Fruit fly (Drosophila melanogaster) whole organism, embryonic: ENCODE data around the gene CG31957.
A peak's percentile ranks its signal among the peaks of the same experiment; 100 is the strongest.

Experiments used
- Asciz ChIP-seq: fragments of 200-800 bp; sonication (Bioruptor generic); optimal IDR thresholded peaks from 2 replicates; lab custom pipeline; 2017; ENCODE audit warnings: missing biosample characterization, mild to moderate bottlenecking, missing genetic modification characterization, missing genetic modification reagents
- Bgb ChIP-seq: fragments of 200-800 bp; sonication (Bioruptor generic); IDR thresholded peaks from 2 replicates; pipeline ENCODE4 v1.3.6; 2022; ENCODE audit warnings: missing biosample characterization, missing genetic modification characterization; ENCODE audit not compliant: partially characterized antibody
- CG10543 ChIP-seq: fragments of 200-800 bp; sonication (Bioruptor generic); optimal IDR thresholded peaks from 3 replicates; lab custom pipeline; 2017; ENCODE audit warnings: missing biosample characterization, mild to moderate bottlenecking, missing genetic modification characterization, moderate library complexity
- CG11398 ChIP-seq: fragments of 200-800 bp; sonication (Bioruptor generic); optimal IDR thresholded peaks from 2 replicates; lab custom pipeline; 2016; ENCODE audit warnings: missing biosample characterization, missing genetic modification characterization
- CG11695 ChIP-seq: fragments of 200-800 bp; sonication (Bioruptor generic); IDR thresholded peaks from 3 replicates; pipeline ENCODE4 v1.3.6; 2022; ENCODE audit warnings: missing biosample characterization, missing genetic modification characterization
- CG1233 ChIP-seq: fragments of 200-800 bp; sonication (Bioruptor generic); optimal IDR thresholded peaks from 4 replicates; lab custom pipeline; 2018; ENCODE audit warnings: missing biosample characterization, mild to moderate bottlenecking, missing genetic modification characterization
- CG13287 ChIP-seq: fragments of 200-800 bp; sonication (Bioruptor generic); IDR thresholded peaks from 2 replicates; pipeline ENCODE4 v1.3.6; 2022; ENCODE audit warnings: missing biosample characterization, missing genetic modification characterization; ENCODE audit not compliant: partially characterized antibody
- CG14860 ChIP-seq: fragments of 200-800 bp; sonication (Bioruptor generic); IDR thresholded peaks from 3 replicates; pipeline ENCODE4 v1.3.6; 2022; ENCODE audit warnings: missing biosample characterization, missing genetic modification characterization; ENCODE audit not compliant: partially characterized antibody
- CG14965 ChIP-seq: fragments of 200-800 bp; sonication (Bioruptor generic); optimal IDR thresholded peaks from 2 replicates; lab custom pipeline; 2016; ENCODE audit warnings: missing biosample characterization, missing genetic modification characterization, borderline replicate concordance
- CG15073 ChIP-seq: fragments of 200-800 bp; sonication (Bioruptor generic); optimal IDR thresholded peaks from 2 replicates; lab custom pipeline; 2016; ENCODE audit warnings: missing biosample characterization, missing genetic modification characterization
- CG1529 ChIP-seq: fragments of 200-800 bp; sonication (Bioruptor generic); optimal IDR thresholded peaks from 3 replicates; lab custom pipeline; 2018; ENCODE audit warnings: missing biosample characterization, missing genetic modification characterization
- CG1603 ChIP-seq: fragments of 200-800 bp; sonication (Bioruptor generic); optimal IDR thresholded peaks from 2 replicates; lab custom pipeline; 2019; ENCODE audit warnings: missing biosample characterization, mild to moderate bottlenecking, missing genetic modification characterization, moderate library complexity
- CG16779 ChIP-seq: fragments of 200-800 bp; sonication (Bioruptor generic); IDR thresholded peaks from 2 replicates; pipeline ENCODE4 v1.3.6; 2022; ENCODE audit warnings: missing biosample characterization, missing genetic modification characterization
- CG16863 ChIP-seq: fragments of 200-800 bp; sonication (Bioruptor generic); optimal IDR thresholded peaks from 3 replicates; lab custom pipeline; 2016; ENCODE audit warnings: missing biosample characterization, missing genetic modification characterization
- CG17802 ChIP-seq: fragments of 200-800 bp; sonication (Bioruptor generic); optimal IDR thresholded peaks from 2 replicates; lab custom pipeline; 2018; ENCODE audit warnings: missing biosample characterization, mild to moderate bottlenecking, missing genetic modification characterization, moderate library complexity
- CG34376 ChIP-seq: fragments of 200-800 bp; sonication (Bioruptor generic); optimal IDR thresholded peaks from 2 replicates; lab custom pipeline; 2018; ENCODE audit warnings: missing biosample characterization, mild to moderate bottlenecking, missing genetic modification characterization
- CG3838 ChIP-seq: fragments of 200-800 bp; sonication (Bioruptor generic); optimal IDR thresholded peaks from 3 replicates; lab custom pipeline; 2016; ENCODE audit warnings: missing biosample characterization, missing genetic modification characterization
- CG4854 ChIP-seq: fragments of 200-800 bp; sonication (Bioruptor generic); optimal IDR thresholded peaks from 2 replicates; lab custom pipeline; 2016; ENCODE audit warnings: missing biosample characterization, missing genetic modification characterization, inconsistent platforms
- CG6683 ChIP-seq: fragments of 200-800 bp; sonication (Bioruptor generic); optimal IDR thresholded peaks from 2 replicates; lab custom pipeline; 2017; ENCODE audit warnings: missing biosample characterization, mild to moderate bottlenecking, missing genetic modification characterization, missing genetic modification reagents
- CG6765 ChIP-seq: fragments of 200-800 bp; sonication (Bioruptor generic); optimal IDR thresholded peaks from 3 replicates; lab custom pipeline; 2017; ENCODE audit warnings: missing biosample characterization, mild to moderate bottlenecking, missing genetic modification characterization
- CG7357 ChIP-seq: fragments of 200-800 bp; sonication (Bioruptor generic); IDR thresholded peaks from 3 replicates; pipeline ENCODE4 v1.3.6; 2022; ENCODE audit warnings: missing biosample characterization, missing genetic modification characterization
- CG8924 ChIP-seq: fragments of 200-800 bp; optimal IDR thresholded peaks from 3 replicates; lab custom pipeline; 2019; ENCODE audit warnings: missing biosample characterization, mild to moderate bottlenecking, missing genetic modification characterization, moderate library complexity
- CG9727 ChIP-seq: fragments of 200-800 bp; sonication (Bioruptor generic); optimal IDR thresholded peaks from 3 replicates; lab custom pipeline; 2017; ENCODE audit warnings: missing biosample characterization, mild to moderate bottlenecking, missing genetic modification characterization
- CG9817 ChIP-seq: fragments of 200-800 bp; sonication (Bioruptor generic); optimal IDR thresholded peaks from 2 replicates; lab custom pipeline; 2018; ENCODE audit warnings: missing biosample characterization, mild to moderate bottlenecking, missing genetic modification characterization, moderate library complexity
- CG9876 ChIP-seq: fragments of 200-800 bp; sonication (Bioruptor generic); optimal IDR thresholded peaks from 2 replicates; lab custom pipeline; 2016; ENCODE audit warnings: missing biosample characterization, missing genetic modification characterization
- CoRest ChIP-seq: fragments of 200-800 bp; sonication (Bioruptor generic); optimal IDR thresholded peaks from 3 replicates; lab custom pipeline; 2018; ENCODE audit warnings: missing biosample characterization, mild to moderate bottlenecking, missing genetic modification characterization, moderate library complexity
- Dll ChIP-seq: fragments of 200-800 bp; sonication (Bioruptor generic); IDR thresholded peaks from 4 replicates; pipeline ENCODE4 v1.3.6; 2022; ENCODE audit warnings: missing biosample characterization, missing genetic modification characterization; ENCODE audit not compliant: partially characterized antibody
- Doc2 ChIP-seq: fragments of 200-800 bp; sonication (Bioruptor generic); IDR thresholded peaks from 2 replicates; pipeline ENCODE4 v1.3.6; 2022; ENCODE audit warnings: missing biosample characterization, missing genetic modification characterization
- Eip74EF ChIP-seq, 2 experiments: fragments of 200-800 bp in 1 of 2; fragments of >200 bp in 1 of 2; sonication (Bioruptor generic) in 1 of 2; optimal IDR thresholded peaks; 2 replicates each; lab custom pipeline; 2017 to 2019; ENCODE audit warnings: missing biosample characterization in 2 of 2, missing genetic modification characterization in 2 of 2, mild to moderate bottlenecking in 1 of 2, moderate library complexity in 1 of 2
- H2.0 ChIP-seq: fragments of 200-800 bp; sonication (Bioruptor generic); IDR thresholded peaks from 2 replicates; pipeline ENCODE4 v1.3.6; 2022; ENCODE audit warnings: missing biosample characterization, missing genetic modification characterization
- Hr51 ChIP-seq, 2 experiments: fragments of 200-800 bp; sonication (Bioruptor generic); optimal IDR thresholded peaks; 2 replicates in 1 of 2; 3 replicates in 1 of 2; lab custom pipeline; 2016 to 2018; ENCODE audit warnings: missing biosample characterization in 2 of 2, missing genetic modification characterization in 2 of 2, mild to moderate bottlenecking in 1 of 2, moderate library complexity in 1 of 2
- Kr ChIP-seq: fragments of 200-800 bp; sonication (Bioruptor generic); optimal IDR thresholded peaks from 2 replicates; lab custom pipeline; 2017; ENCODE audit warnings: missing biosample characterization, mild to moderate bottlenecking, missing genetic modification characterization
- Lpt ChIP-seq: fragments of >200 bp; optimal IDR thresholded peaks from 2 replicates; lab custom pipeline; 2018; ENCODE audit warnings: missing biosample characterization, missing genetic modification characterization
- NC2β ChIP-seq: fragments of 200-800 bp; sonication (Bioruptor generic); optimal IDR thresholded peaks from 2 replicates; lab custom pipeline; 2016; ENCODE audit warnings: missing biosample characterization, missing genetic modification characterization
- Nf-YA ChIP-seq: fragments of 200-800 bp; sonication (Bioruptor generic); IDR thresholded peaks from 2 replicates; pipeline ENCODE4 v1.3.6; 2022; ENCODE audit warnings: missing biosample characterization, missing genetic modification characterization
- Ssrp ChIP-seq: fragments of 200-800 bp; sonication (Bioruptor generic); optimal IDR thresholded peaks from 2 replicates; lab custom pipeline; 2018; ENCODE audit warnings: missing biosample characterization, mild to moderate bottlenecking, missing genetic modification characterization, moderate library complexity
- Tbp ChIP-seq: fragments of >200 bp; optimal IDR thresholded peaks from 2 replicates; lab custom pipeline; 2018; ENCODE audit warnings: missing biosample characterization, missing genetic modification characterization
- abd-A ChIP-seq: fragments of 200-800 bp; sonication (Bioruptor generic); optimal IDR thresholded peaks from 3 replicates; lab custom pipeline; 2019; ENCODE audit warnings: missing biosample characterization, mild to moderate bottlenecking, missing genetic modification characterization, moderate library complexity
- ap ChIP-seq: fragments of 200-800 bp; sonication (Bioruptor generic); IDR thresholded peaks from 2 replicates; pipeline ENCODE4 v1.3.6; 2022; ENCODE audit warnings: missing biosample characterization, missing genetic modification characterization
- bigmax ChIP-seq: fragments of 200-800 bp; sonication (Bioruptor generic); optimal IDR thresholded peaks from 2 replicates; lab custom pipeline; 2018; ENCODE audit warnings: missing biosample characterization, mild to moderate bottlenecking, missing genetic modification characterization
- bowl ChIP-seq: fragments of 200-800 bp; sonication (Bioruptor generic); IDR thresholded peaks from 2 replicates; pipeline ENCODE4 v1.3.6; 2022; ENCODE audit warnings: missing biosample characterization, missing genetic modification characterization
- da ChIP-seq: fragments of 200-800 bp; sonication (Bioruptor generic); optimal IDR thresholded peaks from 2 replicates; lab custom pipeline; 2016; ENCODE audit warnings: missing biosample characterization, missing genetic modification characterization
- fru ChIP-seq: fragments of >200 bp; optimal IDR thresholded peaks from 2 replicates; lab custom pipeline; 2017
- gcm ChIP-seq: fragments of 200-800 bp; sonication (Bioruptor generic); optimal IDR thresholded peaks from 2 replicates; lab custom pipeline; 2019; ENCODE audit warnings: missing biosample characterization, mild to moderate bottlenecking, missing genetic modification characterization, moderate library complexity
- gro ChIP-seq: fragments of 200-800 bp; sonication (Bioruptor generic); optimal IDR thresholded peaks from 2 replicates; lab custom pipeline; 2016; ENCODE audit warnings: missing biosample characterization, missing genetic modification characterization
- hbn ChIP-seq: fragments of 200-800 bp; sonication (Bioruptor generic); IDR thresholded peaks from 2 replicates; pipeline ENCODE4 v1.3.6; 2022; ENCODE audit warnings: missing biosample characterization, missing genetic modification characterization; ENCODE audit not compliant: partially characterized antibody
- otp ChIP-seq: fragments of 200-800 bp; sonication (Bioruptor generic); IDR thresholded peaks from 3 replicates; pipeline ENCODE4, ENCODE4 v1.3.6; 2022; ENCODE audit warnings: missing biosample characterization, missing genetic modification characterization
- sim ChIP-seq: fragments of 200-800 bp; sonication (Bioruptor generic); IDR thresholded peaks from 2 replicates; pipeline ENCODE4 v1.3.6; 2022; ENCODE audit warnings: missing biosample characterization, missing genetic modification characterization
- vfl ChIP-seq: fragments of 200-800 bp; sonication (Bioruptor generic); optimal IDR thresholded peaks from 2 replicates; lab custom pipeline; 2016; ENCODE audit warnings: missing biosample characterization, missing genetic modification characterization
- wor ChIP-seq: fragments of 200-800 bp; sonication (Bioruptor generic); IDR thresholded peaks from 2 replicates; pipeline ENCODE4 v1.3.6; 2022; ENCODE audit warnings: missing biosample characterization, missing genetic modification characterization

CG31957 gene

DNA sequence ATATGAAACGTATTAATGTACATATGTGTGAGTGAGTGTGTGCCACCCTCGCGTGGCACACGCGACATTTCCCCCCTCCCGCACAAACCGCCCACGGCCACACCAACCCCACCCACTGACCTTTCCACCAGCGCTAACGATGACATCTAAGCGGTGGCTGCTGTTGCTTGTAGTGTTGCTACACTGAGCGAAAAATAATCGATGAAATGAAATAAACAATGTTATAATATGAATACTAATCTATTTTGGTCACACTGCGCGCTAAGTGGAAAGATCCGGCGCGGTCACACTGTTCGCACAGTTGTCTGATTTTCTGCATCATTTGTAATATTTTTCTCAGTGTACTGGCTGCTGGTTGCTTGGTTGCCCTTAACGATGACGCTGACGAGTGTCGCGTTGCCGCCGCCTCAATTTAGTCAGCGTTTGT, 40.0 kb downstream of the CG31957 start (continued):
- peak; percentile 96 for TF ChIP-seq Kr (GFP tag; lab: Kevin White, UChicago)
- TF ChIP-seq CG15073, result peak; percentile 88
- TF ChIP-seq CoRest (tag; lab: Kevin White, UChicago), result peak; percentile 96
- peak; percentile 91 for TF ChIP-seq Nf-YA (GFP tag; lab: Robert Waterston, UW)
- peak; percentile 83 for TF ChIP-seq bowl
- TF ChIP-seq CG14965 (GFP tag; lab: Kevin White, UChicago), result peak; percentile 83
- no peak for TF ChIP-seq Lpt (GFP tag; lab: Kevin White, UChicago)
- peak; percentile 81 for TF ChIP-seq CG10543 (GFP tag; lab: Kevin White, UChicago)
- TF ChIP-seq CG9876 (GFP tag; lab: Kevin White, UChicago), result peak; percentile 91
- TF ChIP-seq sim, result peak; percentile 97
- peak; percentile 97 for TF ChIP-seq CG16863 (GFP tag; lab: Kevin White, UChicago)
- TF ChIP-seq ap, result peak; percentile 92
- peak; percentile 91 for TF ChIP-seq CG17802 (tag; lab: Kevin White, UChicago)
- peak; percentile 93 for TF ChIP-seq CG11695 (GFP tag; lab: Robert Waterston, UW)
- TF ChIP-seq Hr51 (GFP tag; optimal IDR thresholded peaks at IDR 0.05; lab: Kevin White, UChicago), result peak; percentile 92 to 95
- peak; percentile 82 for TF ChIP-seq CG6683
- peak; percentile 94 for TF ChIP-seq Asciz (GFP tag; lab: Kevin White, UChicago)
- peak; percentile 97 for TF ChIP-seq CG1529
- peak; percentile 97 for TF ChIP-seq Ssrp (tag; lab: Kevin White, UChicago)
- no peak for TF ChIP-seq fru (lab: Kevin White, UChicago)
- TF ChIP-seq NC2β (GFP tag; lab: Kevin White, UChicago), result peak; percentile 98
- TF ChIP-seq gro (GFP tag; lab: Kevin White, UChicago), result peak; percentile 85
- peak; percentile 90 for TF ChIP-seq CG3838 (GFP tag; lab: Kevin White, UChicago)
- TF ChIP-seq Doc2 (GFP tag; lab: Robert Waterston, UW), result peak; percentile 68; the same call in 1 of the 2 replicates
- peak in 1 of 2 experiments; percentile 93 for TF ChIP-seq Eip74EF (GFP tag; optimal IDR thresholded peaks at IDR 0.05; lab: Kevin White, UChicago)
- no peak for TF ChIP-seq CG13287
- peak; percentile 74 for TF ChIP-seq abd-A (tag; lab: Kevin White, UChicago)
- TF ChIP-seq wor (GFP tag; lab: Robert Waterston, UW), result peak; percentile 92
- peak; percentile 92 for TF ChIP-seq CG9817 (tag; lab: Kevin White, UChicago)
- TF ChIP-seq bigmax, result peak; percentile 57
- TF ChIP-seq CG1233 (GFP tag; lab: Kevin White, UChicago), result peak; percentile 96
- peak; percentile 26; the same call in 1 of the 2 replicates for TF ChIP-seq Bgb (GFP tag; lab: Robert Waterston, UW)
- TF ChIP-seq CG34376, result peak; percentile 47
- TF ChIP-seq Dll (GFP tag; lab: Robert Waterston, UW), result peak; percentile 45; the same call in 1 of the 4 replicates
- peak; percentile 73 for TF ChIP-seq CG16779 (GFP tag; lab: Robert Waterston, UW)
- TF ChIP-seq CG14860 (GFP tag; lab: Robert Waterston, UW), result no peak
- TF ChIP-seq hbn (GFP tag; lab: Robert Waterston, UW), result no peak
- peak; percentile 74 for TF ChIP-seq CG6765 (GFP tag; lab: Kevin White, UChicago)
- TF ChIP-seq CG9727 (GFP tag; lab: Kevin White, UChicago), result peak; percentile 98
- TF ChIP-seq gcm, result peak; percentile 96
- TF ChIP-seq da (GFP tag; lab: Kevin White, UChicago), result peak; percentile 92
- TF ChIP-seq H2.0 (GFP tag; lab: Robert Waterston, UW), result peak; percentile 95
- TF ChIP-seq CG11398 (GFP tag; lab: Kevin White, UChicago), result peak; percentile 93
- peak; percentile 94 for TF ChIP-seq CG4854 (GFP tag; lab: Kevin White, UChicago)
- TF ChIP-seq otp (GFP tag; lab: Robert Waterston, UW), result peak; percentile 97
- peak; percentile 83 for TF ChIP-seq CG7357 (GFP tag; lab: Robert Waterston, UW)
- TF ChIP-seq Tbp (GFP tag; lab: Kevin White, UChicago), result no peak
- TF ChIP-seq CG1603 (tag; lab: Kevin White, UChicago), result peak; percentile 99
- TF ChIP-seq vfl (GFP tag; lab: Kevin White, UChicago), result peak; percentile 83
- peak; percentile 96 for TF ChIP-seq CG8924 (tag; lab: Kevin White, UChicago)
